Worm (Caenorhabditis elegans): ENCODE measurements around the gene dyf-7.

The dyf-7 gene

DNA sequence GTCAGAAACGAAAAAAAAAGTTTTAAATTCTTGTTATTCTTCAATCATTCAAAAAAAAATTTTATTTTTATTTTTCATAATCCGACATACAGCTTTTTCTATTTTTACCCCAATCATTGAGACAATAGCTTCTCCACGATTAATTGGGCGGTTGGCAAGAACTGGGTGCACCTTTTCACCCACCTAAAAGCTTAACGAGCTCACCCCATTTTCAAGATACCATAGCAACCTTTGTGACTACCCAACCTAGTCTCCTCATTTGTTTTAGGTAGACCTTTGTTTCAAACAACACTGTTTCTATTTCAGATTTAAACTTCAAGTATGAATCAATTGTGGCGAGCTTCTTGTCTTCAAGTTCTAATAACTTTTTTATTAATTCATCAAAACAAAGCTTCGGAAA, at the start of gene dyf-7:
dyf-7 (plus strand) TSS at position 301 of the 400 bp plus-strand sequence.
- TF ChIP-seq rbr-2 (tag; optimal IDR thresholded peaks at IDR 0.05) = no peak
- TF ChIP-seq vab-7 (GFP tag; IDR thresholded peaks at IDR 0.05) = no peak
- no peak for TF ChIP-seq F44E2.7 (GFP tag; IDR thresholded peaks at IDR 0.05)
- no peak for TF ChIP-seq T20F7.1 (GFP tag; optimal IDR thresholded peaks at IDR 0.05)
- no peak for TF ChIP-seq tag-97 (GFP tag; IDR thresholded peaks at IDR 0.05)
- TF ChIP-seq F37D6.2 (tag; optimal IDR thresholded peaks at IDR 0.05) = no peak

DNA sequence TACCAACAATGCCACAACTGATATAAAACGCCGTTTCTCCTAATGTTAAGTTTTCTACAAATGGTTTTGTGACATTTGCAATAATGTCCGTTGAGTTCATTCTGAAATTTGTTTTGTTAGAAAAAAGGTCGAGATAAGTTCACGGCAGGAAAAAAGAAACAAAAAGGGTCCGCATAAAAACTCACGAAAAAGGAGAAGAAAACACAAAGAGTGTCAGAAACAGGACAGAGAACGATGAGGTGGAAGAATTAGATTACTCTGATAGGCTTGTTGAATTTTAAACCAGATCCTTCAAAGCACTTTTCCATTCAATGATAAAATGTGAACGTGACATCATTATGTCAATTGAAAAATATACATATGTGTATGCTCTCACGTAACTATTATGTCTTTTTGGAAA, 45.4 kb upstream of the dyf-7 start, which contains the start of gene aex-2:
aex-2 (minus strand) TSS at position 101 of the 400 bp plus-strand sequence.
- TF ChIP-seq zfp-3 (GFP tag; conservative IDR thresholded peaks at IDR 0.05) (no peak), lin-29 (GFP tag; IDR thresholded peaks at IDR 0.05) (no peak), F37D6.2 (tag; optimal IDR thresholded peaks at IDR 0.05) (no peak), Y48G9A.11 (GFP tag; IDR thresholded peaks at IDR 0.05) (no peak), unc-62 (GFP tag; optimal IDR thresholded peaks at IDR 0.05 in 1 of 2) (peak in 1 of 2 experiments; percentile 48), unc-62 (tag; optimal IDR thresholded peaks at IDR 0.05) (no peak), ztf-11 (tag; optimal IDR thresholded peaks at IDR 0.05) (no peak), Y5F2A.4 (GFP tag; optimal IDR thresholded peaks at IDR 0.05) (no peak), ZK546.5 (tag; optimal IDR thresholded peaks at IDR 0.05) (no peak)

DNA sequence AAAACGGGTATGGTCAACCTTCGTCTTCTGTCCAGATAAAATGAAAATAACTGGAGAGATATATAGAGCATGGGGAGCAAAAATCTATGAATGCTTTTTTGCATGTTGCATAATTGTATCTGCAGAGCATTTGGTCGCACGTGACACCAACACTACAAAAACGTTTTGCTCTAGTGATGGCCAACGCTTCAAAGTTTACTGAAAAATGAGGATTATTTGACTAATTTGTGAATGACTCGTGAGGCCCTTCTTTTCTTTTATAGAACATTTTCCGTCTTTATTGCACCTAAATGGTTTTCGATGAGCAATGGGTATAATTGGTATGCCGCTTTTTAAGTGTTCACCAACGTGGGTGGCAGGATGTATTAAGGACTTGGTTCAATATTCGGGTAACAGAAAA, 45.0 kb upstream of the dyf-7 start:
- no peak for TF ChIP-seq daf-16 (GFP tag; optimal IDR thresholded peaks at IDR 0.05)
- no peak for TF ChIP-seq daf-16 (tag; optimal IDR thresholded peaks at IDR 0.05)
- TF ChIP-seq nhr-102 (tag; optimal IDR thresholded peaks at IDR 0.05) = no peak
- TF ChIP-seq Y105C5A.15 (GFP tag; IDR thresholded peaks at IDR 0.05) = no peak
- TF ChIP-seq fos-1 (tag; optimal IDR thresholded peaks at IDR 0.05) = no peak
- no peak for TF ChIP-seq nhr-77 (tag; optimal IDR thresholded peaks at IDR 0.05)
- TF ChIP-seq T26A8.4 (GFP tag; IDR thresholded peaks at IDR 0.05) = no peak
- no peak for TF ChIP-seq aha-1 (tag)
- no peak for TF ChIP-seq zag-1 (tag; optimal IDR thresholded peaks at IDR 0.05)
- TF ChIP-seq mes-2 (tag; optimal IDR thresholded peaks at IDR 0.05; ENCODE audit: poor library complexity, severe bottlenecking) = no peak
- TF ChIP-seq aly-2 (tag; optimal IDR thresholded peaks at IDR 0.05) = no peak
- TF ChIP-seq pqm-1 (tag; optimal IDR thresholded peaks at IDR 0.05) = no peak
- no peak for TF ChIP-seq unc-39 (tag; optimal IDR thresholded peaks at IDR 0.05)
- TF ChIP-seq snpc-4 (tag; optimal IDR thresholded peaks at IDR 0.05) = no peak
- TF ChIP-seq mdt-29 (GFP tag; IDR thresholded peaks at IDR 0.05) = no peak
- no peak for TF ChIP-seq sdz-12 (GFP tag; optimal IDR thresholded peaks at IDR 0.05)
- TF ChIP-seq jun-1 (tag; optimal IDR thresholded peaks at IDR 0.05) = no peak
- no peak for TF ChIP-seq nhr-25 (tag; optimal IDR thresholded peaks at IDR 0.05; ENCODE audit: borderline replicate concordance, insufficient read depth)
- no peak for TF ChIP-seq F26F4.8 (GFP tag; conservative IDR thresholded peaks at IDR 0.05)
- no peak for TF ChIP-seq unc-62 (GFP tag; optimal IDR thresholded peaks at IDR 0.05 in 1 of 2)
- TF ChIP-seq unc-62 (tag; optimal IDR thresholded peaks at IDR 0.05) = no peak

DNA sequence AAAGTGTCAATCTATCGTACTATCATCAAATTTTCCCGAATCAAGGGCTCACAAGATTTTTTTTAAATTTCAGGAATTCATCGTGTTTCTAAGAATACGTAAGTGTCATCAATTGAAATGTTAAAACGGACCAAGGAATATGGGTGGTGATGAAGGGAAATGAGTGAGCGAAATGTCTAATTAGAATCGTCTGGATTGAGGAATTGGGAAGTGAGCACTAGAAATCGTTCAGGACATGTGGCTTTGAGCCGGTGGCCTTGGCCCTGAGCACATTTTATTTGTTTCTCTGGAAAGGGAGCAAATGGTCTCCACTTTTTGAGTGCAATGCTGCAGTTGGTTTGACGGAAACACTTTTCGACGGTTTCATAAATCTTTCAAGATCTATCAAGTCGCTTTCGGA, 44.2 kb upstream of the dyf-7 start:
- no peak for TF ChIP-seq dve-1 (tag; optimal IDR thresholded peaks at IDR 0.05; ENCODE audit: insufficient read depth)

DNA sequence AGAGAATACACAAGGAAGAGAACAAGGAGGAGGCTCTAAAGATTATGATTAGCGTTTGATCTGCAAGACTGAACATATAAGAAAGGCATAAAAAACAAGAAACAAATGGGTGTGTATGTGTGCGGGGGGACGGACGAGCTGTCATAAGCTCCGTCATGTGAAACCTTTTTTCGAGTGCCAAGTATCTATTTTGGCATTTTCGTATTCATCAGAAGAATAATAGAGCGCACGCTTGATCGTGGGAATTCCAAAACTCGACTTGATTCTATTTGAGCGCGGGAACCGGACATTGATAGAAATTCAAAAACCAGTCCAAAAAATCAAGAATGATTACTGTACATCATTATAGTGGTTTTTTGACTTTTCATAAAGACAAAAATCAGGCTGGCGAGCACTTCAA, 41.7 kb upstream of the dyf-7 start:
- TF ChIP-seq aha-1 (tag) (peak; percentile 91), lsy-2 (tag; optimal IDR thresholded peaks at IDR 0.05) (no peak), zag-1 (tag; optimal IDR thresholded peaks at IDR 0.05) (no peak)
